Fruit fly (Drosophila melanogaster) whole organism, larva: Measurements from ENCODE around the gene CG12155.

ENCODE experiments used
- noc ChIP-seq: fragments of 200-800 bp; sonication (Bioruptor generic); optimal IDR thresholded peaks from 3 replicates; lab custom pipeline; 2019; ENCODE audit warnings: missing biosample characterization, mild to moderate bottlenecking, missing genetic modification characterization, moderate library complexity

CG12155 gene

DNA sequence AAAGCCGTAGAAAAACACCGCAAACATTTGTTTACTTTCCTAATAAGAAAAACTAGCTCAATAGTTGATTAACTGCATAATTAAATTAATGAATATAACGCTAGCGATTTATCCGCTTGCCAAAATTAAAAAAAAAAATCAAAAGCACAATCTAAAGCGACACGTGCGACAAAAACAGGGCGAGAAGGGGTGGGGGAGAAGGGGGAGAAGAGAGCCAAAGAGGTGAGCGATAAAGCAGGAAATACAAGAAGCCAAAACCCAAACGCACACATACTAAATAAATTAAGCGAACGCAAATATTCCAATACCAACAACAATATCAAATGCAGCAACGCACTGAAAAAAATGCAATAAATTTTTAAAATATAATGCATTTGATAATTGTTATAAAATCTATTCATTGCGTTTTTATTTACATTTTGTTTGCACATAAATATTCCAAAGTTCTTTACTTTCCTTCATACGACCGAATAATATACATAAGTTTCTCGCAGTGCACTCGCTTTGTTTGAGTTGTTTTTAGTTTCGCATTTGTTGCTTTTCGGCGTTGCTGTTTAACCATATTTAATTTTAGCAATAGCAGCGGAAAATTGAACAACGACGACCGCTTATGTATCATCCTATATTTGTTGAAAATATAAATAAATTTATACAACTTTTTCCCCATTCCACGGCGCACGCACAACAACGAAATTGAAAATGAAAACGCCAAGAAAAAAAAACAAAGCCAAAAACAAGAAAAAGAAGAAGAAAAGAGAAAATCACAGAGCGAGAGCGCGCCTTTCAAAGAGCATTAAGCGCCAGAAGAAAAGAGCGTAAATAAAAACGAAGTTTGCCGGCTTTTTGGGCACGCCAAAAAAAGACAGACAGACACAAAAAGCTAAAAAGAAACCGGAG, 30.3 kb upstream of the CG12155 start:
- TF ChIP-seq noc (tag; lab: Kevin White, UChicago) = peak; percentile 99

DNA sequence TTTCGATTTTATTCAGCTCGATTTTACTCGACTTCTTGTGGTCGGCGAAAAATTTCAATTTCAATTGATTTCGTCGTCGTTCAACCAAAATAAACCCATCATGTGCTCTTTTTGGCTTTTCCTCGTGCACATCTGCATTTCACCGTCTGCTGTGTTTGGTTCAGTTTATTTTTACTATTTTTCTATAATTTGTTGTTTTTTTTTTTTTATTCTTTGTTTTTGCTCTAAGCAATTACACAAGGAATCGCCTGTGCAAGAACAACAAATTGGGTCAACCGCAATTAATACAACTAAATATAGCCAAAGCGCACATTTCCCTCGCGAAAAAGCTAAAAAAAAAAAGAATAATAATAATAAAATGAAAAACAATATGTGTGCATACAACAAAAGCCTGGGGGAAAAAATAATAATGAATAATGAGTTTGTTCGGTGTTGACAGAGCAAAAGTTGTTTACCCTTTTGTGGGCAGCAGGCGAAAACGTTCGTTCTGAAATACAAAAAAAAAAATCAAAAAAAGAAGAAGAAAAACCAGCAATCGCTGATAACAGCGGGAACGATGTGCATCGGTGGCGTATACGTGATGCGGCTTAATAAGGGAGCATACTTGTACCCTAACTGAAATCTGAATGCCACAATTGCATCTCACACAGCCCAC, 28.8 kb upstream of the CG12155 start:
- TF ChIP-seq noc (tag; lab: Kevin White, UChicago) = no peak

- peak; percentile 97 for TF ChIP-seq noc (tag; lab: Kevin White, UChicago)
Measured at dm6 chrX:7700239-7700793, 28.2 kb upstream of the CG12155 start.

- peak; percentile 94 for TF ChIP-seq noc (tag; lab: Kevin White, UChicago)
Measured at dm6 chrX:7701282-7702078, 27.1 kb upstream of the CG12155 start.

DNA sequence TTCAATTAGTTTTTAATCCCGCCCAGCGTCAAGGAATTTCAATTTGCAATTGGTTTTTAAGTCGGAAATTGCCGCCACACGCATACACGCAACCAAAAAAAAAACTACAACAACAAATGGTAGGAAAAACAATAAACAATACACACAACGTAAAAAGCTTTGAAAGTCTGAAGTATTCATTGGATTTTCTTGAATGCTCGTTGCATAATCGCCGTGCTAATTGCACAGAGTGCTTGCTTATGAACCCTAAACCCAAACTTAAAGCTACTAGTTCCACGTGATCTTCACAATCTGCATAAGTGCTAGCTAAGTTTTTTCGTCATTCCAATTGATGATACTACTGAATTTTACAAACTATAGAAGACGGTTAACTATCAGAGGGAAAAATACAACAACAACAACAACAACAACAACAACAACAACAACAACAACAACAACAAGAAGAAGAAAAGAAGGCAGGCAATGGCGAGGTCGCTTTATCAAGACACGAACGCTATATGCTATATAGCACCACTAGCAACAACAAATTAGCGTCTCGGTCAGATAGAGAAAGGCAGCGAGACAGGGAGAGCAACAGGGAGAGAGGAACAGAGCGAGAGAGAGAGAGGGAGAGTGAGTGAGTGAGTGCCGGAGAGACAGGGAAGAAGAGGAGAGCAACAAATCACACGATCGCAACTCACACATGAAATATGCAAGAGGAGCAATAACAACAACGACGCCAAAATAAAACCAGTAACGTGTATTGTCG, 26.2 kb upstream of the CG12155 start:
- no peak for TF ChIP-seq noc (tag; lab: Kevin White, UChicago)

DNA sequence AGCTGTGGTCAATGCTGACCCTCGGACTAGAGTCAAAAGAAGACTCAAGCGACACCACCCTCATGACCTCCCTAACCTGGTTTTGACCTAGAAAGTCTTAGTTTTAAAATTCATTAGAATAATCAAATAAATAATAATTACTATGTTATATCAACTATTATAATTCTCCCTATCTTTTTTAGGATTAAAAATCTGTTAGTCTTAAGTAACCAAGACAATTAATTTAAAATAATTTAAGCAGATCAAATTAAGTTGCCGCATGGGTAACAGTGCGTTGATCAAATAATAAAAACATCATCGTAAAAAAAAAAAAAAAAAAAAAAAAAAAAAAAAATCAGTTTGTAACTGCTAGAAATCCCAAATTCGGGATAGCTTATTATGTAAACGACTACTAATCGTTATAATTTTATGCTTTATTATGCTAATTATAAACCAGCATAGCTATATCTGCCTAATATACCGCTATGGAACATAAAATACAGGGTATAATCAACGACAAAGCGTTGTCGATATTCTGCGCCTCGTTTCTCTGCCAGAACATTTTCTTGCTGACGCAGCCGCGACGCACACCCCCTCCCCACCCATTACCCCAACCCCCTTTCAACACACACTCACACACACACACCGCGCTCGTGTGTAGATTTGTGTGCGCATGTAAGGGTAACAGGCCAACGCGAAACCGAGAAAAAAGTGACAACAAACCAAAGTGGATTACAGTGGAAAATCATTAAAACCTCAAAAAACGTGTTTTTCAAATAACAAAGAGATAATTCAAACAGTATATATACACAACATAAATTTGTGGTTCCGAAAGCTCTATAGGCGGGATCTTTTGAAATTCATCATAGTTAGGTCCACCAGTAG, 25.3 kb upstream of the CG12155 start:
- peak; percentile 78 for TF ChIP-seq noc (tag; lab: Kevin White, UChicago)

dm6 chrX:7703865-7704221, 24.7 kb upstream of the CG12155 start:
- TF ChIP-seq noc (tag; lab: Kevin White, UChicago) = peak; percentile 21

dm6 chrX:7704262-7705174, 24.0 kb upstream of the CG12155 start:
- no peak for TF ChIP-seq noc (tag; lab: Kevin White, UChicago)

DNA sequence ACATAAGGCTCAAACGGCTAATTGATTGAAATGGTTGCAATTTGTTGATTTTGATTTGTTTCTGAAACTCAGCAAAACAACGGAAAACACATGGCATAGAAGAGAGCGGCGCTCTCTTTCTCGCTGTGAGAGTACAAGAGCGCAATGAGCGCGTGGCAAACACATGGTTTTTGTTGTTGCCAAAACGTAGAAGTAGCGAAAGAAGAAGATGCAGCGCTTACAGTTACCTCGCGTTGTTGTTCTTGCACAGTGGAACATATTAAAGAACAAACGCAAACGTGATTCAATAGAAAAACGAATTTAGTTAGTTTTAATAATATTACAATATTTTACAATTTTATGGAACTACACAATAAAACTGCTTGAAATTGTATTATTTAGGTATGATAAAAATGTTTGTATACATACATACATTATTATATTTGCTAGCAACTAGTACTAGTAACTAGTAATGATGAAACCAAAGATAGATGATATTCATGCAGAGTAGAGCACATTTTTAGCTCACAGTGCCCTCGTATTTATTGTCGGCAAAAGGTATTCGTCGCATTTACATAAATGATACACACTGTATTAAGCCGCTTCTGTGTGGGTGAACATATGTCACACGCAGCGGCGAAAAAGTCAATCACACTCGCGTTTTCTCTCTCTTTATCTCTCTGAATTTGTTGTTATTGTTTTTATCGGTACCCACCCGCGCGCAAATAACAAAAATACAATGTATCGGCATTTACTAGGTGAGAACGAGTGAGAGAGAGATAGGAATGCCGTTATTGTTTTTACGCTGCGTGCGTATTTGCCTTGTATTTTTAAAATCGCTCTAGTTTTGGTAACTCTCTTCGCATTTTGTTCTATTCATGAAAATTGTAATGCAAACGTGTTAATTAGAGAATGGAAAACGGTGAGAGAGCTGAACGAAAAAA, 23.1 kb upstream of the CG12155 start:
- TF ChIP-seq noc (tag; lab: Kevin White, UChicago) = peak; percentile 98

DNA sequence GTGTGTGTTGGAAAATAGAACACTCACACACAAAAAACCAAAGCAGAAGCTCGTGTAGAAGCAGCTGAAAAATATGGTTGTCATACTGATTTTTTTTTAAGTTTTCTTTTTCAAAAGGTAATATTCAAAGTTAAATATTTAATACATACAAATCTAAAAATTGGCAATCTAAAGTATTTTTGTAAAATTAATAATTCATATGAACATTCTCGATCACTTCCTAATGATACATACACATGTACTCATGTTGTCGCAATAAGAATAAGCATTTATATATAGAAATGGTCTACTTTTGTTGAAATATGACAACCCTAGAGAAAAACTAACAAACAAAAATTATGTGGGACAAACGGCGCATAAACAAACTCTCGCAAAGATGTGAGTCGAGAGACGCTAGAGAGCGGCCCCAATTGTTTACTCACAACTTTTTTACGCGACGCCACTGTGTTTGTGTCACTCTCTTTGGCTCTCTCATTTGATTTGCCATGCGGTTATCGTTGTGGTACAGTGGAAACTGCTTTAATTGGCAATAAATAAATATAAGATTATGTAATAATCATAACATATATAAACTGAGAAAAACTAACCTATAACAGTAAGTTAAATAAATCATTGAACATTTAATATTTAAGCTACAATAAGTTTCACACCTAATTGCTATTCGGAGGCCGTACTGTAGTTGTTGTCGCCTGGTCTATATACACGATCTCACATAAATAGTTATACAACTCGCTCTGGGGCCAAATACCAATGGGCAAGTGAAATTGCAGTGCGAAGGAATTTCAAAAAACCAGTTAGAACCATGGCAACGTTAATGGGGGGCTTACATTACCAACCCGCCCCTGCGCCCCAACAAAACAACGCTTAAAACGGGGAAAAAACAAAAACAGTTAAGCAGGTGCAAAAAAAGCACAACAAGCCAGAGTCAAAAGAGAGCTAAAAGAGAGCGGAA, 21.9 kb upstream of the CG12155 start:
- peak; percentile 99 for TF ChIP-seq noc (tag; lab: Kevin White, UChicago)
